Worm (Caenorhabditis elegans): Measurements from ENCODE around the gene msa-1.

DNA sequence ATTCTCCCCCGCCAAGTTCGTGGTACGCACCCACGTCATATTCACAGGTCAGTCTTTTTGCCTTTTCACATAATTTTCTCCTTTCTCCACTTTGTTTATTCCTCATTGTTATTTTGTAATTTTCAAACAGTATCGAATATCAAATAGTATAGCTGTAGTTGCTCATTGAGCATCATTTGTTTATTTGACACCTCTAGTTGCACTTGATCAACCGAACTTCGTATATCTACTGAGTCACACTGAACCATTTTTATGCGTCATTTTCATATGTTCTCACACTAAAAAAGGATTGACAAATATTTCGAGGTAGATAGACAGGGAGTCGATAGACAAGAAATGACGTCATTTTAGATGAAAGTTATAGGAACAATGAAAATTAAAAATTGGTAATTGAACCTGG, 31.8 kb downstream of the msa-1 start:
- TF ChIP-seq unc-62 (GFP tag; optimal IDR thresholded peaks at IDR 0.05) (no peak), ztf-11 (tag; optimal IDR thresholded peaks at IDR 0.05) (no peak), tbx-2 (tag; optimal IDR thresholded peaks at IDR 0.05) (no peak), snpc-4 (tag; optimal IDR thresholded peaks at IDR 0.05) (no peak)
